Fruit fly (Drosophila melanogaster): ENCODE measurements around the gene CG7029.

The CG7029 gene

dm6 chr3R:22753895-22754774, 3.4 kb downstream of the CG7029 start:
- peak; percentile 53; the same call in 1 of the 3 replicates for TF ChIP-seq fd96Ca (GFP tag; IDR thresholded peaks at IDR 0.05)
- TF ChIP-seq CG8301 (tag; optimal IDR thresholded peaks at IDR 0.05) = peak; percentile 37
- TF ChIP-seq CG34367 (tag; optimal IDR thresholded peaks at IDR 0.05) = no peak
- no peak for TF ChIP-seq CG9948 (tag; optimal IDR thresholded peaks at IDR 0.05)
- peak; percentile 40 for TF ChIP-seq CG12605 (GFP tag; IDR thresholded peaks at IDR 0.05)
- TF ChIP-seq rn (GFP tag; IDR thresholded peaks at IDR 0.05) = no peak
- peak; percentile 57; the same call in 1 of the 2 replicates for TF ChIP-seq CG32121 (GFP tag; IDR thresholded peaks at IDR 0.05)
- TF ChIP-seq CG14655 (GFP tag; optimal IDR thresholded peaks at IDR 0.05) = peak; percentile 58
- no peak for TF ChIP-seq Snoo (tag; optimal IDR thresholded peaks at IDR 0.05)
- TF ChIP-seq CG17806 (tag; optimal IDR thresholded peaks at IDR 0.05) = no peak
- no peak for TF ChIP-seq CG8159 (tag; optimal IDR thresholded peaks at IDR 0.05)
- peak; percentile 92 for TF ChIP-seq CG13204 (GFP tag; optimal IDR thresholded peaks at IDR 0.05)
- peak; percentile 57 for TF ChIP-seq CG4496 (GFP tag; IDR thresholded peaks at IDR 0.05)
- peak; percentile 65 for TF ChIP-seq Ets98B (GFP tag; IDR thresholded peaks at IDR 0.05)

- peak; percentile 7; the same call in 1 of the 2 replicates for TF ChIP-seq Ets98B (GFP tag; IDR thresholded peaks at IDR 0.05)
- no peak for TF ChIP-seq CG17806 (tag; optimal IDR thresholded peaks at IDR 0.05)
Measured at dm6 chr3R:22755187-22755777, 4.6 kb downstream of the CG7029 start.

dm6 chr3R:22756289-22756688, 5.6 kb downstream of the CG7029 start:
- TF ChIP-seq fd96Ca (GFP tag; IDR thresholded peaks at IDR 0.05) = peak; percentile 39; the same call in 1 of the 3 replicates
- TF ChIP-seq rn (GFP tag; IDR thresholded peaks at IDR 0.05) = no peak
- TF ChIP-seq CG32121 (GFP tag; IDR thresholded peaks at IDR 0.05) = peak; percentile 29; the same call in 1 of the 2 replicates
- TF ChIP-seq CG4496 (GFP tag; IDR thresholded peaks at IDR 0.05) = peak; percentile 59; the same call in 1 of the 3 replicates

- TF ChIP-seq CG10348 (GFP tag; IDR thresholded peaks at IDR 0.05) (no peak), CG14655 (GFP tag; optimal IDR thresholded peaks at IDR 0.05) (no peak), CG32121 (GFP tag; IDR thresholded peaks at IDR 0.05) (no peak), Ets98B (GFP tag; IDR thresholded peaks at IDR 0.05) (no peak), CG13204 (GFP tag; optimal IDR thresholded peaks at IDR 0.05) (no peak), CG12605 (GFP tag; IDR thresholded peaks at IDR 0.05) (no peak), CG17806 (tag; optimal IDR thresholded peaks at IDR 0.05) (no peak)
Measured at dm6 chr3R:22757117-22757516, 6.4 kb downstream of the CG7029 start.

- TF ChIP-seq CG8159 (tag; optimal IDR thresholded peaks at IDR 0.05) = no peak
- TF ChIP-seq EcR (GFP tag; optimal IDR thresholded peaks at IDR 0.05) = no peak
- no peak for TF ChIP-seq CG4496 (GFP tag; IDR thresholded peaks at IDR 0.05)
- TF ChIP-seq Pif1A (GFP tag; optimal IDR thresholded peaks at IDR 0.05) = no peak
- no peak for TF ChIP-seq Pif1B (GFP tag; optimal IDR thresholded peaks at IDR 0.05)
- TF ChIP-seq CG17806 (tag; optimal IDR thresholded peaks at IDR 0.05) = no peak
- TF ChIP-seq CG12605 (GFP tag; IDR thresholded peaks at IDR 0.05) = no peak
- no peak for TF ChIP-seq CG34367 (tag; optimal IDR thresholded peaks at IDR 0.05)
- TF ChIP-seq CG13204 (GFP tag; optimal IDR thresholded peaks at IDR 0.05) = no peak
- TF ChIP-seq CG15710 (tag; optimal IDR thresholded peaks at IDR 0.05) = no peak
- TF ChIP-seq CG9948 (tag; optimal IDR thresholded peaks at IDR 0.05) = no peak
- TF ChIP-seq Ets98B (GFP tag; IDR thresholded peaks at IDR 0.05) = no peak
- no peak for TF ChIP-seq fd96Ca (GFP tag; IDR thresholded peaks at IDR 0.05)
- TF ChIP-seq CG32121 (GFP tag; IDR thresholded peaks at IDR 0.05) = no peak
Measured at dm6 chr3R:22760988-22761387, 10.3 kb downstream of the CG7029 start, which contains the start of gene Nepl13. TSS of gene Nepl13 (minus strand) at chr3R:22761076.

- TF ChIP-seq CG17806 (tag; optimal IDR thresholded peaks at IDR 0.05) (no peak), CG13204 (GFP tag; optimal IDR thresholded peaks at IDR 0.05) (no peak), CG4496 (GFP tag; IDR thresholded peaks at IDR 0.05) (no peak), rn (GFP tag; IDR thresholded peaks at IDR 0.05) (no peak), CG32121 (GFP tag; IDR thresholded peaks at IDR 0.05) (no peak), Snoo (tag; optimal IDR thresholded peaks at IDR 0.05) (no peak), Pif1B (GFP tag; optimal IDR thresholded peaks at IDR 0.05) (no peak), D1 (tag; optimal IDR thresholded peaks at IDR 0.05) (no peak), CG14655 (GFP tag; optimal IDR thresholded peaks at IDR 0.05) (no peak), CG9948 (tag; optimal IDR thresholded peaks at IDR 0.05) (no peak), CG10348 (GFP tag; IDR thresholded peaks at IDR 0.05) (no peak), Ets98B (GFP tag; IDR thresholded peaks at IDR 0.05) (no peak), Pif1A (GFP tag; optimal IDR thresholded peaks at IDR 0.05) (no peak)
Measured at dm6 chr3R:22763587-22763986, 12.9 kb downstream of the CG7029 start, which contains the start of gene Nepl14. TSS of gene Nepl14 (minus strand) at chr3R:22763711.

dm6 chr3R:22766072-22766471, 15.4 kb downstream of the CG7029 start, which contains the start of gene Nepl15:
TSS of gene Nepl15 (minus strand) at chr3R:22766172.
- TF ChIP-seq D1 (tag; optimal IDR thresholded peaks at IDR 0.05) = no peak
- no peak for TF ChIP-seq rn (GFP tag; IDR thresholded peaks at IDR 0.05)
- TF ChIP-seq Snoo (tag; optimal IDR thresholded peaks at IDR 0.05) = no peak
- no peak for TF ChIP-seq EcR (GFP tag; optimal IDR thresholded peaks at IDR 0.05)
- no peak for TF ChIP-seq Ets98B (GFP tag; IDR thresholded peaks at IDR 0.05)
- TF ChIP-seq CG8159 (tag; optimal IDR thresholded peaks at IDR 0.05) = no peak
- no peak for TF ChIP-seq CG17806 (tag; optimal IDR thresholded peaks at IDR 0.05)
- no peak for TF ChIP-seq CG9948 (tag; optimal IDR thresholded peaks at IDR 0.05)
- TF ChIP-seq CG10348 (GFP tag; IDR thresholded peaks at IDR 0.05) = no peak
- TF ChIP-seq CG14655 (GFP tag; optimal IDR thresholded peaks at IDR 0.05) = no peak
- TF ChIP-seq fd96Ca (GFP tag; IDR thresholded peaks at IDR 0.05) = no peak
- no peak for TF ChIP-seq CG15710 (tag; optimal IDR thresholded peaks at IDR 0.05)
- TF ChIP-seq CG32121 (GFP tag; IDR thresholded peaks at IDR 0.05) = no peak
- TF ChIP-seq CG34367 (tag; optimal IDR thresholded peaks at IDR 0.05) = no peak
- no peak for TF ChIP-seq CG4496 (GFP tag; IDR thresholded peaks at IDR 0.05)
- TF ChIP-seq gl (tag; optimal IDR thresholded peaks at IDR 0.05) = no peak
- TF ChIP-seq CG12605 (GFP tag; IDR thresholded peaks at IDR 0.05) = no peak
- no peak for TF ChIP-seq CG8301 (tag; optimal IDR thresholded peaks at IDR 0.05)
- no peak for TF ChIP-seq Pif1A (GFP tag; optimal IDR thresholded peaks at IDR 0.05)
